Worm (Caenorhabditis elegans): Measurements from ENCODE around the gene T20D4.10.

Gene T20D4.10

DNA sequence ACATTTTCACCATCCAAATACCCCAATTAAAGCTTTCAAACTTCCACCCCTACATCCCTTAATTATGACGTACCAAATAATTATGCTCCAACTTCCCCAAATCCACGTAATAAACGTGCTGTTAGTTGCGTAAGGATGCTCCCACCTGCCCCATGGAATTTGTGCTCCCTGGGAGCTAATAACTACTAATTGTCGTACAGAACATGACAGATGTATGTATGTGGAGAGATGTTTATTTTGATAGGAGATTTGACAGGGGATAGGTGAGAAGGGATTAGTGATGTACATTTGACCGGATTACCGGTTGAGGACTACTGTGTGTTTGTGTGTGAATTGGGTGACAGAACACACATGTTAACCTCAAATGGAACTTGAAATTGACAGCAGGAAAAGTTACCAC, 49.8 kb downstream of the T20D4.10 start:
- no peak for TF ChIP-seq tab-1 (GFP tag; IDR thresholded peaks at IDR 0.05)
- TF ChIP-seq T22C8.4 (GFP tag; IDR thresholded peaks at IDR 0.05), result no peak
- TF ChIP-seq ref-1 (GFP tag; conservative IDR thresholded peaks at IDR 0.05), result no peak
- no peak for TF ChIP-seq med-1 (GFP tag; optimal IDR thresholded peaks at IDR 0.05; ENCODE audit: insufficient read depth)
- no peak for TF ChIP-seq ztf-23 (GFP tag; IDR thresholded peaks at IDR 0.05)
- no peak for TF ChIP-seq klf-2 (GFP tag; conservative IDR thresholded peaks at IDR 0.05)
- TF ChIP-seq cog-1 (tag; optimal IDR thresholded peaks at IDR 0.05), result no peak
- no peak for TF ChIP-seq flt-1 (GFP tag; IDR thresholded peaks at IDR 0.05)
- no peak for TF ChIP-seq ztf-29 (GFP tag; IDR thresholded peaks at IDR 0.05)

DNA sequence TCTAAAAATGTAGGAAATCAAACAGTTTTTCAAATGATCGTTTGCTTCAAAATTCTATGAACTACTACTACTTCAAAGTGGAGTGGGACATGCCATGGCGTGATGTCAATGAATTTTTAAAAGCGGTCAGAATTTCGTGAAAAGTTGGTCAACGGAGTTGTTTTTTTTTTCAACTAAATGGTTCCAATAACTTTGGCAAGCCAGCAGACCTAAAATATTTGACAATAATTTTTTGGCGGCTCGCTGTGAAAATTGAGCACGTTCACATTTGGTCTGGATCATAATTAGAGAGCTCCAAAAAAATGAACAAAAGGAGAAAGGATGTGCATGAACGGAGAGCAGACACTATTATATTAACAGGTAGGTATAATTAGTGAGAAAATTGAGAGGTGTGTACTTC, 50.3 kb downstream of the T20D4.10 start:
- TF ChIP-seq ref-1 (GFP tag; conservative IDR thresholded peaks at IDR 0.05) (no peak), med-1 (GFP tag; optimal IDR thresholded peaks at IDR 0.05; ENCODE audit: insufficient read depth) (no peak), ztf-29 (GFP tag; IDR thresholded peaks at IDR 0.05) (no peak), flt-1 (GFP tag; IDR thresholded peaks at IDR 0.05) (no peak), ztf-23 (GFP tag; IDR thresholded peaks at IDR 0.05) (no peak), tab-1 (GFP tag; IDR thresholded peaks at IDR 0.05) (no peak)
